Fruit fly (Drosophila melanogaster): ENCODE results near the gene CG7582.

- TF ChIP-seq Dll (optimal IDR thresholded peaks at IDR 0.05) (no peak), pan (optimal IDR thresholded peaks at IDR 0.05) (no peak), psq (optimal IDR thresholded peaks at IDR 0.05) (no peak)
Observed at dm6 chr3R:29681241-29681640, 837 bp downstream of the CG7582 start.

All from whole organism.